Worm (Caenorhabditis elegans) whole organism, late embryonic: ENCODE results near the gene cit-1.1.

ENCODE experiments used
- C08G9.2 ChIP-seq: sonication (generic microtip); optimal IDR thresholded peaks from 2 replicates; lab custom pipeline; 2016; ENCODE audit warnings: mild to moderate bottlenecking, missing genetic modification characterization, moderate library complexity, missing compliant biosample characterization
- C38D4.7 ChIP-seq: fragments of 200-800 bp; sonication (Bioruptor generic); optimal IDR thresholded peaks from 2 replicates; lab custom pipeline; 2018; ENCODE audit warnings: mild to moderate bottlenecking, missing genetic modification characterization, moderate library complexity, missing compliant biosample characterization
- F13H6.1 ChIP-seq: sonication (generic microtip); optimal IDR thresholded peaks from 2 replicates; lab custom pipeline; 2016; ENCODE audit warnings: missing genetic modification characterization, missing compliant biosample characterization
- K02D7.2 ChIP-seq: sonication (generic microtip); optimal IDR thresholded peaks from 2 replicates; lab custom pipeline; 2017; ENCODE audit warnings: mild to moderate bottlenecking, missing genetic modification characterization, missing compliant biosample characterization
- T23F11.4 ChIP-seq: fragments of 200-800 bp; sonication (Bioruptor generic); optimal IDR thresholded peaks from 2 replicates; lab custom pipeline; 2018; ENCODE audit warnings: mild to moderate bottlenecking, missing genetic modification characterization, missing compliant biosample characterization
- Y22D7AL.16 ChIP-seq: sonication (generic microtip); optimal IDR thresholded peaks from 2 replicates; lab custom pipeline; 2016; ENCODE audit warnings: missing genetic modification characterization, missing compliant biosample characterization
- ahr-1 ChIP-seq: sonication (generic microtip); optimal IDR thresholded peaks from 2 replicates; lab custom pipeline; 2016; ENCODE audit warnings: missing genetic modification characterization, missing compliant biosample characterization
- ama-1 ChIP-seq: fragments of 150-350 bp; optimal IDR thresholded peaks from 2 replicates; lab custom pipeline; 2014
- ceh-18 ChIP-seq: sonication (generic microtip); optimal IDR thresholded peaks from 2 replicates; lab custom pipeline; 2016; ENCODE audit warnings: missing genetic modification characterization, missing compliant biosample characterization
- ceh-2 ChIP-seq: sonication (generic microtip); optimal IDR thresholded peaks from 2 replicates; lab custom pipeline; 2016; ENCODE audit warnings: missing genotype, missing genetic modification characterization, missing compliant biosample characterization
- ceh-22 ChIP-seq: sonication (generic microtip); optimal IDR thresholded peaks from 2 replicates; lab custom pipeline; 2017; ENCODE audit warnings: missing biosample characterization, missing genetic modification characterization
- ceh-24 ChIP-seq: sonication (generic microtip); optimal IDR thresholded peaks from 2 replicates; lab custom pipeline; 2016; ENCODE audit warnings: mild to moderate bottlenecking, missing genetic modification characterization, missing compliant biosample characterization
- ceh-34 ChIP-seq: sonication (generic microtip); optimal IDR thresholded peaks from 2 replicates; lab custom pipeline; 2016; ENCODE audit warnings: mild to moderate bottlenecking, missing genetic modification characterization, missing compliant biosample characterization
- ceh-45 ChIP-seq: fragments of 200-800 bp; sonication (Bioruptor generic); IDR thresholded peaks from 2 replicates; pipeline ENCODE4 v1.3.6; 2022; ENCODE audit warnings: missing genetic modification reagents, missing genetic modification characterization, missing compliant biosample characterization
- ceh-6 ChIP-seq: fragments of 200-800 bp; sonication (Bioruptor generic); optimal IDR thresholded peaks from 2 replicates; lab custom pipeline; 2018; ENCODE audit warnings: mild to moderate bottlenecking, missing genetic modification characterization, missing compliant biosample characterization
- che-1 ChIP-seq: sonication (generic microtip); optimal IDR thresholded peaks from 2 replicates; lab custom pipeline; 2016; ENCODE audit warnings: mild to moderate bottlenecking, missing genetic modification characterization, missing compliant biosample characterization
- dve-1 ChIP-seq: sonication (generic microtip); optimal IDR thresholded peaks from 2 replicates; lab custom pipeline; 2017; ENCODE audit warnings: antibody characterized with exemption, mild to moderate bottlenecking, missing genetic modification characterization, missing compliant biosample characterization
- elt-2 ChIP-seq: sonication (generic microtip); optimal IDR thresholded peaks from 2 replicates; lab custom pipeline; 2016; ENCODE audit warnings: missing genetic modification reagents, missing genetic modification characterization, missing compliant biosample characterization
- elt-4 ChIP-seq: sonication (generic microtip); optimal IDR thresholded peaks from 2 replicates; lab custom pipeline; 2016; ENCODE audit warnings: missing genetic modification characterization, missing compliant biosample characterization
- ets-4 ChIP-seq: sonication (generic microtip); optimal IDR thresholded peaks from 2 replicates; lab custom pipeline; 2016; ENCODE audit warnings: missing genetic modification characterization, missing compliant biosample characterization
- eyg-1 ChIP-seq: sonication (generic microtip); optimal IDR thresholded peaks from 2 replicates; lab custom pipeline; 2016; ENCODE audit warnings: missing genotype, missing genetic modification characterization, missing compliant biosample characterization
- fax-1 ChIP-seq: sonication (generic microtip); optimal IDR thresholded peaks from 2 replicates; lab custom pipeline; 2016; ENCODE audit warnings: missing genotype, missing genetic modification characterization, missing compliant biosample characterization
- fkh-10 ChIP-seq: fragments of 150-350 bp; optimal IDR thresholded peaks from 2 replicates; lab custom pipeline; 2014; ENCODE audit warnings: missing biosample characterization, missing genetic modification reagents, missing genetic modification characterization
- fkh-6 ChIP-seq: sonication (generic microtip); optimal IDR thresholded peaks from 2 replicates; lab custom pipeline; 2016; ENCODE audit warnings: missing genetic modification characterization, missing compliant biosample characterization
- gmeb-2 ChIP-seq: sonication (generic microtip); optimal IDR thresholded peaks from 2 replicates; lab custom pipeline; 2016; ENCODE audit warnings: missing genetic modification characterization, inconsistent platforms, missing compliant biosample characterization
- hlh-13 ChIP-seq: fragments of 200-800 bp; sonication (Bioruptor generic); optimal IDR thresholded peaks from 2 replicates; lab custom pipeline; 2018; ENCODE audit warnings: mild to moderate bottlenecking, missing genetic modification characterization, missing compliant biosample characterization
- hlh-15 ChIP-seq: sonication (generic microtip); optimal IDR thresholded peaks from 2 replicates; lab custom pipeline; 2016; ENCODE audit warnings: missing genetic modification characterization, missing compliant biosample characterization
- hlh-6 ChIP-seq: sonication (generic microtip); optimal IDR thresholded peaks from 2 replicates; lab custom pipeline; 2016; ENCODE audit warnings: missing genotype, missing genetic modification characterization, missing compliant biosample characterization
- hlh-8 ChIP-seq: sonication (generic microtip); optimal IDR thresholded peaks from 2 replicates; lab custom pipeline; 2016; ENCODE audit warnings: missing genotype, missing genetic modification characterization, missing compliant biosample characterization
- lin-11 ChIP-seq: fragments of 200-800 bp; sonication (Bioruptor generic); optimal IDR thresholded peaks from 2 replicates; lab custom pipeline; 2018; ENCODE audit warnings: mild to moderate bottlenecking, missing genetic modification characterization, missing compliant biosample characterization
- madf-2 ChIP-seq: sonication (generic microtip); optimal IDR thresholded peaks from 2 replicates; lab custom pipeline; 2017; ENCODE audit warnings: missing genetic modification characterization, missing compliant biosample characterization
- mec-3 ChIP-seq: sonication (generic microtip); optimal IDR thresholded peaks from 2 replicates; lab custom pipeline; 2016; ENCODE audit warnings: borderline replicate concordance, missing genetic modification characterization, missing compliant biosample characterization
- nhr-232 ChIP-seq: sonication (generic microtip); optimal IDR thresholded peaks from 2 replicates; lab custom pipeline; 2016; ENCODE audit warnings: missing genetic modification characterization, missing compliant biosample characterization
- pag-3 ChIP-seq: sonication (generic microtip); optimal IDR thresholded peaks from 2 replicates; lab custom pipeline; 2016; ENCODE audit warnings: missing compliant biosample characterization, missing genetic modification characterization, borderline replicate concordance
- pat-9 ChIP-seq: fragments of 200-800 bp; sonication (Bioruptor generic); optimal IDR thresholded peaks from 2 replicates; lab custom pipeline; 2018; ENCODE audit warnings: mild to moderate bottlenecking, missing genetic modification characterization, moderate library complexity, missing compliant biosample characterization
- pha-2 ChIP-seq: sonication (generic microtip); optimal IDR thresholded peaks from 2 replicates; lab custom pipeline; 2017; ENCODE audit warnings: mild to moderate bottlenecking, missing genetic modification characterization, missing compliant biosample characterization
- pqm-1 ChIP-seq: sonication (generic microtip); optimal IDR thresholded peaks from 2 replicates; lab custom pipeline; 2016; ENCODE audit warnings: missing genetic modification characterization, missing compliant biosample characterization
- sox-2 ChIP-seq: fragments of 200-800 bp; sonication (Bioruptor generic); IDR thresholded peaks from 2 replicates; pipeline ENCODE4 v1.3.6; 2022; ENCODE audit warnings: missing genetic modification reagents, missing genetic modification characterization, missing compliant biosample characterization
- sox-4 ChIP-seq: sonication (generic microtip); optimal IDR thresholded peaks from 2 replicates; lab custom pipeline; 2017; ENCODE audit warnings: mild to moderate bottlenecking, missing genetic modification characterization, inconsistent platforms, missing compliant biosample characterization
- ttx-3 ChIP-seq: sonication (generic microtip); optimal IDR thresholded peaks from 2 replicates; lab custom pipeline; 2016; ENCODE audit warnings: missing genetic modification reagents, missing genetic modification characterization, missing compliant biosample characterization
- unc-55 ChIP-seq: sonication (generic microtip); optimal IDR thresholded peaks from 2 replicates; lab custom pipeline; 2017; ENCODE audit warnings: missing biosample characterization, missing genetic modification reagents, missing genetic modification characterization
- zip-5 ChIP-seq: sonication (generic microtip); optimal IDR thresholded peaks from 2 replicates; lab custom pipeline; 2016; ENCODE audit warnings: missing genetic modification characterization, missing compliant biosample characterization
- ztf-16 ChIP-seq: sonication (generic microtip); optimal IDR thresholded peaks from 2 replicates; lab custom pipeline; 2017; ENCODE audit warnings: missing genetic modification characterization, missing compliant biosample characterization

Gene cit-1.1

DNA sequence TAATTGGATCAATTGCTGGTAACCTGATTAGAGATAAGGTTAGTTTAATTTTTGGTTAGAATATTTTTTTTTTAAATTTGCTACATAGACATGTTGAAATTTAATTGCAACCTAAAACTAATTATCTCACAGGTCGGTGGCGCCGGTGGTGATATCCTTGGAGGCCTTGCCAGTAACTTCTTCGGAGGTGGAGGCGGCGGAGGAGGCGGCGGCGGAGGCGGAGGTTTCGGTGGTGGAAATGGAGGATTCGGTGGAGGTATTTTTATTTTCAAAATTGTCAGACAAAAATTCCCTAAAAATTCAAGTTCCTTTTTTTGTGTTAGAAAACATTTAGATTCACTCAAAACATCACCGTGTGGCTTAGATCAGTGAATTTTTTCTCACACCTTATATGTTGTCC lies 28.4 kb downstream of the cit-1.1 start:
- TF ChIP-seq che-1 (tag; lab: Kevin White, UChicago): no peak
- TF ChIP-seq ceh-2 (tag; lab: Kevin White, UChicago): no peak
- no peak for TF ChIP-seq F13H6.1 (tag; lab: Kevin White, UChicago)
- no peak for TF ChIP-seq ceh-6
- no peak for TF ChIP-seq elt-2
- no peak for TF ChIP-seq hlh-6 (tag; lab: Kevin White, UChicago)
- no peak for TF ChIP-seq sox-4
- TF ChIP-seq pat-9 (tag; lab: Kevin White, UChicago): no peak
- no peak for TF ChIP-seq fkh-10 (GFP tag; lab: Kevin White, UChicago)
- no peak for TF ChIP-seq ahr-1 (tag; lab: Kevin White, UChicago)
- no peak for TF ChIP-seq ceh-34
- no peak for TF ChIP-seq pqm-1 (tag; lab: Kevin White, UChicago)
- no peak for TF ChIP-seq ceh-18 (tag; lab: Kevin White, UChicago)
- TF ChIP-seq unc-55 (GFP tag; lab: Kevin White, UChicago): no peak
- no peak for TF ChIP-seq ceh-24 (tag; lab: Kevin White, UChicago)
- TF ChIP-seq, all 69 proteins: peak for 0

DNA sequence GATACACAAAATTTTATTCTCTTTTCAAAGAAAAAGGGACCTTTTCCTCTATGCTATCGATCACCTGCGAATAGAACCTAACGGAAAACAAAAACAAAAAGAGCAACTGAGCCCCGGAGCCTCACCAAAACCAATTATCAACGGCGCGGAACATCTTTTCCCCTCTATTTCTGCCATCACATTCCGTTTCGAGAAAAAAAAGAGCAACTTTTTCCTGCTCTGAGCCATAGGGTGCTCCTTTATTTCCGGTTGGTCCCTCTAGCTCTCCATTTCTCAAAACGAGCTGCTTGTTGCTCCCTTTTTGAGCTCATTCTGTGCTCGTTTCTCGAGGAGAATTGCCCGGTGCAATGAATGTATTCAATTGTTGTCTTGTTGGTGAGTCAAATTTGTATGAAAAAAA lies 30.0 kb downstream of the cit-1.1 start, which contains the start of gene clp-1:
TSS of gene clp-1 (plus strand) at position 301 of the 400 bp plus-strand sequence.
- TF ChIP-seq pag-3 (tag; lab: Kevin White, UChicago): no peak
- TF ChIP-seq ttx-3 (tag; lab: Kevin White, UChicago): no peak
- TF ChIP-seq hlh-13 (GFP tag; lab: Kevin White, UChicago): no peak

DNA sequence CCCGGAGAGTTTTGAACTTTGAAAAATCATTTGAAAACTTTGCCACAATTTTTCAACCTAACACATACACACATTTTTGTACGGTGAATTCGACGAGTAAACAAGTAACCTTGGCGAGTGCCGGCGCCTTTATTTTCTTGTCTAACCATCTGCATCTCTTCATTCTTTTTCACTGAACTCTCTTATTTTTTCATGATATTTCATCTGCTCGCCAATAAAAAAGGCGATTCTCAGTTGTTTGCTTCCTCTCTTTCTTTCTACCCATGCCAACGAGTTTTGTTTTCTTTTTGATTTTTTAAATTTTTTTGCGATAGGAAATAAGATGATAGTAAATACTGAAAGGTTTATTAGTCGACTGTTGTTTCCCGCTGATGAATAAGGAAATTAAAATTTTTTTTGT lies 30.9 kb downstream of the cit-1.1 start:
- TF ChIP-seq Y22D7AL.16 (tag; lab: Kevin White, UChicago): no peak
- TF ChIP-seq C38D4.7 (GFP tag; lab: Kevin White, UChicago): no peak
- TF ChIP-seq unc-55 (GFP tag; lab: Kevin White, UChicago): no peak
- no peak for TF ChIP-seq dve-1 (tag; lab: Kevin White, UChicago)
- TF ChIP-seq mec-3 (tag; lab: Kevin White, UChicago): no peak
- no peak for TF ChIP-seq zip-5 (tag; lab: Kevin White, UChicago)
- TF ChIP-seq hlh-6 (tag; lab: Kevin White, UChicago): no peak
- TF ChIP-seq che-1 (tag; lab: Kevin White, UChicago): no peak
- TF ChIP-seq fax-1 (tag; lab: Kevin White, UChicago): no peak
- no peak for TF ChIP-seq eyg-1 (tag; lab: Kevin White, UChicago)
- TF ChIP-seq pag-3 (tag; lab: Kevin White, UChicago): no peak
- no peak for TF ChIP-seq elt-4
- no peak for TF ChIP-seq lin-11
- no peak for TF ChIP-seq madf-2 (tag; lab: Kevin White, UChicago)
- TF ChIP-seq T23F11.4 (GFP tag; lab: Kevin White, UChicago): no peak
- no peak for TF ChIP-seq fkh-10 (GFP tag; lab: Kevin White, UChicago)
- TF ChIP-seq ceh-45 (GFP tag; lab: Robert Waterston, UW): no peak
- TF ChIP-seq ama-1 (lab: Kevin White, UChicago): no peak

DNA sequence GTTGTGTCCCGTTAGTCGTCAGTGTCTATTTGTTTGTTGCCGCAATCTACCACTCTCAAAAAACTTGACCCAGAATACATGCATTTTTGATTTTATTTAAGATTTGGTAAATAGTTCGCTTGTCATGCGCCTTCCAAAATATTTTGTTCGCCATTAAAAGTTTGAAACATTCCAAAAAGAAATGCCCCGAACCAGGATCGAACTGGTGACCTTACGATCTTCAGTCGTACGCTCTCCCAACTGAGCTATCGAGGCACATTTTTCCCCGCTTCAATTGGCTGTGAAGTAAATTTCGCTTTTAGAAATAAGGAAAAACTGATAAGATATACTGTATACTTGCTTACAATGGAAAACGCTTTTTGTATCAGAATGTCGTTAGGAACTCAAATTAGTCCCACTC lies 31.3 kb downstream of the cit-1.1 start:
- no peak for TF ChIP-seq hlh-15 (tag; lab: Kevin White, UChicago)
- TF ChIP-seq lin-11: no peak
- no peak for TF ChIP-seq ceh-24 (tag; lab: Kevin White, UChicago)
- no peak for TF ChIP-seq ceh-22 (tag; lab: Kevin White, UChicago)
- no peak for TF ChIP-seq K02D7.2

DNA sequence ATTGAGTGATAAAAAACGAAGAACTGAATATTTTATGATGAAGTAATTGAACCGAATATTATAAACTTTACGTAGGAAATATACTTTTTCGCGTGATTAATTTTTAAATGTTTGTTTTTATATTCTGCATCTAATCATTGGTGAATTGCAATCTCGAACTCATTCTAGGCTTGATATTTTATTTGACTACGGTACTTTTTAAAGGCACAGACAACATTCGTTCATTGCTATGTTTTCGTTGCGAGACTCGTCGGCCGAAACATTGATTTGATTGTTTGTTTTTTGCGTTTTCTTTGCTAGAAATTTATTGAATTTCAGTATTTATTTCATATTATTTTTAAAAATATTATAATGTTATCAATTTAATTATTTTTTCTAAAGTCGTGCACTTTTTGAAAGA lies 31.8 kb downstream of the cit-1.1 start, which contains the start of gene C06G4.4:
TSS of gene C06G4.4 (minus strand) at position 36 of the 400 bp plus-strand sequence.
- TF ChIP-seq C08G9.2 (tag; lab: Kevin White, UChicago) (no peak), ama-1 (lab: Kevin White, UChicago) (no peak), sox-4 (no peak), ttx-3 (tag; lab: Kevin White, UChicago) (no peak), gmeb-2 (tag; lab: Kevin White, UChicago) (no peak), ceh-22 (tag; lab: Kevin White, UChicago) (no peak), sox-2 (GFP tag; lab: Robert Waterston, UW) (no peak), pha-2 (tag; lab: Kevin White, UChicago) (no peak), ceh-24 (tag; lab: Kevin White, UChicago) (no peak), hlh-8 (tag; lab: Kevin White, UChicago) (no peak), pag-3 (tag; lab: Kevin White, UChicago) (no peak), fkh-6 (tag; lab: Kevin White, UChicago) (no peak), ets-4 (tag; lab: Kevin White, UChicago) (no peak), nhr-232 (tag; lab: Kevin White, UChicago) (no peak), ztf-16 (tag; lab: Kevin White, UChicago) (no peak)
